Worm (Caenorhabditis elegans): ENCODE data around the gene end-3.

DNA sequence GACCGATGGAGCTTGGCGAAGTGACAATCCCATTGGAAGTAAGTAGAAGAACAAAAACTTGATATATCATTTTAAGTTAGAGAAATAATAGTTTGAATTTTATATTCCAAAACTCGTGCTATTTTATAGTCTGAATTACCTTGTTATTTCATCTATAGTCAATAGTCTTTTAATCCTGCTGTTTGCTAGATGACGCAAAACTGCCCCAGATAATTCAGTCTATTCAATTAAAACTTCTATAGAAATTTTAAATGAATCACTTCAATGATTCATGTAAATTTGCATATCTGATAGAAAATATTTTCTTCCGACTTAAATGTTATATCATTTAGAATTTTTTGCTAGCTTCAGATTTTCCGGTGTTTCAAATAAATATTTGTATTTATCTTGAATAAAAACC, 8.6 kb downstream of the end-3 start, which contains the start of gene T08G5.15:
- no peak for TF ChIP-seq aly-2 (tag; optimal IDR thresholded peaks at IDR 0.05)
- TF ChIP-seq ztf-4 (tag; optimal IDR thresholded peaks at IDR 0.05), result no peak
- no peak for TF ChIP-seq ama-1 (optimal IDR thresholded peaks at IDR 0.05)
- TF ChIP-seq mep-1 (tag; optimal IDR thresholded peaks at IDR 0.05), result no peak
- no peak for TF ChIP-seq unc-62 (GFP tag; optimal IDR thresholded peaks at IDR 0.05)
- TF ChIP-seq mdl-1 (tag; optimal IDR thresholded peaks at IDR 0.05), result no peak
- no peak for TF ChIP-seq nhr-237 (tag; optimal IDR thresholded peaks at IDR 0.05)
- TF ChIP-seq jun-1 (tag; optimal IDR thresholded peaks at IDR 0.05), result no peak
